Fruit fly (Drosophila melanogaster) whole organism, embryonic: ENCODE data around the gene Tace.

ENCODE experiments used
- Ada2b ChIP-seq: fragments of 200-800 bp; sonication (Bioruptor generic); IDR thresholded peaks from 2 replicates; pipeline ENCODE4 v1.3.6; 2022; ENCODE audit warnings: missing biosample characterization, missing genetic modification characterization
- Atf6 ChIP-seq: fragments of 200-800 bp; sonication (Bioruptor generic); IDR thresholded peaks from 2 replicates; pipeline ENCODE4 v1.3.6; 2022; ENCODE audit warnings: missing biosample characterization, missing genetic modification characterization
- CG1024 ChIP-seq: fragments of 200-800 bp; sonication (Bioruptor generic); IDR thresholded peaks from 2 replicates; pipeline ENCODE4 v1.3.6; 2022; ENCODE audit warnings: missing biosample characterization, missing genetic modification characterization
- CG11085 ChIP-seq: fragments of 200-800 bp; sonication (Bioruptor generic); IDR thresholded peaks from 2 replicates; pipeline ENCODE4 v1.3.6; 2022; ENCODE audit warnings: missing biosample characterization, missing genetic modification characterization
- CG11560 ChIP-seq: fragments of 200-800 bp; sonication (Bioruptor generic); IDR thresholded peaks from 3 replicates; pipeline ENCODE4 v1.3.6; 2022; ENCODE audit warnings: missing biosample characterization, missing genetic modification characterization
- CG12236 ChIP-seq: fragments of 200-800 bp; sonication (Bioruptor generic); optimal IDR thresholded peaks from 2 replicates; lab custom pipeline; 2016; ENCODE audit warnings: missing biosample characterization, missing genetic modification characterization
- CG12299 ChIP-seq: fragments of 200-800 bp; sonication (Bioruptor generic); optimal IDR thresholded peaks from 2 replicates; lab custom pipeline; 2018; ENCODE audit warnings: missing biosample characterization, mild to moderate bottlenecking, missing genetic modification characterization
- CG1233 ChIP-seq: fragments of 200-800 bp; sonication (Bioruptor generic); optimal IDR thresholded peaks from 4 replicates; lab custom pipeline; 2018; ENCODE audit warnings: missing biosample characterization, mild to moderate bottlenecking, missing genetic modification characterization
- CG12659 ChIP-seq: fragments of 200-800 bp; sonication (Bioruptor generic); optimal IDR thresholded peaks from 3 replicates; lab custom pipeline; 2017; ENCODE audit warnings: mild to moderate bottlenecking, missing biosample characterization, missing genetic modification reagents, missing genetic modification characterization
- CG13624 ChIP-seq: fragments of 200-800 bp; sonication (Bioruptor generic); optimal IDR thresholded peaks from 2 replicates; lab custom pipeline; 2016; ENCODE audit warnings: missing biosample characterization, missing genetic modification characterization
- CG14965 ChIP-seq: fragments of 200-800 bp; sonication (Bioruptor generic); optimal IDR thresholded peaks from 2 replicates; lab custom pipeline; 2016; ENCODE audit warnings: missing biosample characterization, missing genetic modification characterization, borderline replicate concordance
- CG1529 ChIP-seq: fragments of 200-800 bp; sonication (Bioruptor generic); optimal IDR thresholded peaks from 3 replicates; lab custom pipeline; 2018; ENCODE audit warnings: missing biosample characterization, missing genetic modification characterization
- CG17328 ChIP-seq: fragments of 200-800 bp; sonication (Bioruptor generic); IDR thresholded peaks from 2 replicates; pipeline ENCODE4 v1.3.6; 2022; ENCODE audit warnings: missing biosample characterization, missing genetic modification characterization
- CG17385 ChIP-seq: fragments of 200-800 bp; sonication (Bioruptor generic); optimal IDR thresholded peaks from 3 replicates; lab custom pipeline; 2018; ENCODE audit warnings: missing biosample characterization, mild to moderate bottlenecking, missing genetic modification characterization
- CG2116 ChIP-seq: fragments of 200-800 bp; sonication (Bioruptor generic); optimal IDR thresholded peaks from 3 replicates; lab custom pipeline; 2018; ENCODE audit warnings: missing biosample characterization, mild to moderate bottlenecking, missing genetic modification characterization
- CG2120 ChIP-seq: fragments of 200-800 bp; sonication (Bioruptor generic); optimal IDR thresholded peaks from 3 replicates; lab custom pipeline; 2016; ENCODE audit warnings: missing biosample characterization, missing genetic modification characterization
- CG2202 ChIP-seq: fragments of 200-800 bp; sonication (Bioruptor generic); optimal IDR thresholded peaks from 2 replicates; lab custom pipeline; 2018; ENCODE audit warnings: missing biosample characterization, mild to moderate bottlenecking, missing genetic modification characterization
- CG2678 ChIP-seq: fragments of 200-800 bp; sonication (Bioruptor generic); optimal IDR thresholded peaks from 3 replicates; lab custom pipeline; 2019; ENCODE audit warnings: missing biosample characterization, mild to moderate bottlenecking, missing genetic modification characterization, moderate library complexity
- CG31224 ChIP-seq: fragments of 200-800 bp; sonication (Bioruptor generic); IDR thresholded peaks from 2 replicates; pipeline ENCODE4 v1.3.6; 2022; ENCODE audit warnings: missing biosample characterization, missing genetic modification characterization
- CG5953 ChIP-seq: fragments of 200-800 bp; sonication (Bioruptor generic); IDR thresholded peaks from 2 replicates; pipeline ENCODE4 v1.3.6; 2022; ENCODE audit warnings: missing biosample characterization, missing genetic modification characterization
- CG6272 ChIP-seq: fragments of 200-800 bp; sonication (Bioruptor generic); IDR thresholded peaks from 2 replicates; pipeline ENCODE4 v1.3.6; 2022; ENCODE audit warnings: missing biosample characterization, missing genetic modification characterization
- CG6765 ChIP-seq: fragments of 200-800 bp; sonication (Bioruptor generic); optimal IDR thresholded peaks from 3 replicates; lab custom pipeline; 2017; ENCODE audit warnings: missing biosample characterization, mild to moderate bottlenecking, missing genetic modification characterization
- CG9932 ChIP-seq: fragments of 200-800 bp; sonication (Bioruptor generic); IDR thresholded peaks from 2 replicates; pipeline ENCODE4 v1.3.6; 2022; ENCODE audit warnings: missing biosample characterization, missing genetic modification characterization
- CTCF ChIP-seq: fragments of 200-800 bp; sonication (Bioruptor generic); optimal IDR thresholded peaks from 2 replicates; lab custom pipeline; 2017; ENCODE audit warnings: missing biosample characterization, mild to moderate bottlenecking, missing genetic modification characterization, moderate library complexity
- Dek ChIP-seq: fragments of 200-800 bp; sonication (Bioruptor generic); optimal IDR thresholded peaks from 3 replicates; lab custom pipeline; 2019; ENCODE audit warnings: missing biosample characterization, mild to moderate bottlenecking, missing genetic modification characterization, moderate library complexity
- Dp ChIP-seq: fragments of 200-800 bp; sonication (Bioruptor generic); optimal IDR thresholded peaks from 2 replicates; lab custom pipeline; 2018; ENCODE audit warnings: missing biosample characterization, mild to moderate bottlenecking, missing genetic modification characterization, moderate library complexity
- Drgx ChIP-seq: fragments of 200-800 bp; sonication (Bioruptor generic); IDR thresholded peaks from 2 replicates; pipeline ENCODE4 v1.3.6; 2022; ENCODE audit warnings: missing biosample characterization, missing genetic modification characterization
- ERR ChIP-seq: fragments of 200-800 bp; sonication (Bioruptor generic); optimal IDR thresholded peaks from 2 replicates; lab custom pipeline; 2016; ENCODE audit warnings: missing biosample characterization, missing genetic modification characterization
- Fer1 ChIP-seq: fragments of 200-800 bp; sonication (Bioruptor generic); optimal IDR thresholded peaks from 2 replicates; lab custom pipeline; 2017; ENCODE audit warnings: missing biosample characterization, mild to moderate bottlenecking, missing genetic modification characterization
- H15 ChIP-seq: fragments of 200-800 bp; sonication (Bioruptor generic); IDR thresholded peaks from 3 replicates; pipeline ENCODE4 v1.3.6; 2022; ENCODE audit warnings: missing biosample characterization, missing genetic modification characterization
- HmgZ ChIP-seq: fragments of 200-800 bp; sonication (Bioruptor generic); optimal IDR thresholded peaks from 2 replicates; lab custom pipeline; 2018; ENCODE audit warnings: missing biosample characterization, mild to moderate bottlenecking, missing genetic modification characterization
- MBD-R2 ChIP-seq: fragments of 200-800 bp; sonication (Bioruptor generic); IDR thresholded peaks from 2 replicates; pipeline ENCODE4 v1.3.6; 2022; ENCODE audit warnings: missing biosample characterization, missing genetic modification characterization
- Mrtf ChIP-seq: fragments of 200-800 bp; sonication (Bioruptor generic); IDR thresholded peaks from 3 replicates; pipeline ENCODE4 v1.3.6; 2022; ENCODE audit warnings: missing biosample characterization, missing genetic modification characterization
- Myb ChIP-seq: fragments of 200-800 bp; sonication (Bioruptor generic); optimal IDR thresholded peaks from 2 replicates; lab custom pipeline; 2016; ENCODE audit warnings: missing biosample characterization, missing genetic modification characterization
- NC2β ChIP-seq: fragments of 200-800 bp; sonication (Bioruptor generic); optimal IDR thresholded peaks from 2 replicates; lab custom pipeline; 2016; ENCODE audit warnings: missing biosample characterization, missing genetic modification characterization
- Six4 ChIP-seq: fragments of 200-800 bp; sonication (Bioruptor generic); optimal IDR thresholded peaks from 2 replicates; lab custom pipeline; 2016; ENCODE audit warnings: missing biosample characterization, missing genetic modification characterization
- Taf1 ChIP-seq: fragments of 200-800 bp; sonication (Bioruptor generic); IDR thresholded peaks from 2 replicates; pipeline ENCODE4 v1.3.6; 2022; ENCODE audit warnings: missing biosample characterization, missing genetic modification characterization
- Tbp ChIP-seq: fragments of >200 bp; optimal IDR thresholded peaks from 2 replicates; lab custom pipeline; 2018; ENCODE audit warnings: missing biosample characterization, missing genetic modification characterization
- YL-1 ChIP-seq: fragments of 200-800 bp; sonication (Bioruptor generic); optimal IDR thresholded peaks from 3 replicates; lab custom pipeline; 2017; ENCODE audit warnings: missing biosample characterization, mild to moderate bottlenecking, missing genetic modification characterization
- gcm2 ChIP-seq: fragments of 200-800 bp; sonication (Bioruptor generic); optimal IDR thresholded peaks from 2 replicates; lab custom pipeline; 2016; ENCODE audit warnings: missing biosample characterization, missing genetic modification characterization
- grn ChIP-seq: fragments of 200-800 bp; sonication (Bioruptor generic); optimal IDR thresholded peaks from 3 replicates; lab custom pipeline; 2017; ENCODE audit warnings: missing biosample characterization, missing genetic modification characterization
- hkb ChIP-seq, 2 experiments: fragments of 200-800 bp in 1 of 2; fragments of >200 bp in 1 of 2; sonication (Bioruptor generic) in 1 of 2; IDR thresholded peaks in 1 of 2; optimal IDR thresholded peaks in 1 of 2; 2 replicates each; pipeline versions ENCODE4 v1.3.6 to Lab custom; 2017 to 2022; ENCODE audit warnings: missing biosample characterization in 1 of 2, missing genetic modification characterization in 1 of 2
- lmd ChIP-seq: fragments of 200-800 bp; sonication (Bioruptor generic); IDR thresholded peaks from 2 replicates; pipeline ENCODE4 v1.3.6; 2022; ENCODE audit warnings: missing biosample characterization, missing genetic modification characterization
- nerfin-1 ChIP-seq: fragments of 200-800 bp; sonication (Bioruptor generic); optimal IDR thresholded peaks from 3 replicates; lab custom pipeline; 2019; ENCODE audit warnings: missing biosample characterization, mild to moderate bottlenecking, missing genetic modification characterization, moderate library complexity
- pnt ChIP-seq: fragments of 200-800 bp; sonication (Bioruptor generic); optimal IDR thresholded peaks from 3 replicates; lab custom pipeline; 2016; ENCODE audit warnings: missing biosample characterization, missing genetic modification characterization
- sens ChIP-seq: fragments of 200-800 bp; sonication (Bioruptor generic); peaks from one replicate; lab custom pipeline; 2016; ENCODE audit warnings: missing biosample characterization, missing genetic modification characterization
- ttk ChIP-seq: fragments of 200-800 bp; sonication (Bioruptor generic); IDR thresholded peaks from 2 replicates; pipeline ENCODE4 v2.1.2; 2022; ENCODE audit warnings: missing biosample characterization, missing genetic modification characterization
- unpg ChIP-seq: fragments of 200-800 bp; sonication (Bioruptor generic); optimal IDR thresholded peaks from 3 replicates; lab custom pipeline; 2018; ENCODE audit warnings: missing biosample characterization, mild to moderate bottlenecking, missing genetic modification characterization, moderate library complexity
- vfl ChIP-seq: fragments of 200-800 bp; sonication (Bioruptor generic); optimal IDR thresholded peaks from 2 replicates; lab custom pipeline; 2016; ENCODE audit warnings: missing biosample characterization, missing genetic modification characterization
- z ChIP-seq: fragments of 200-800 bp; sonication (Bioruptor generic); IDR thresholded peaks from 3 replicates; pipeline ENCODE4 v1.3.6; 2022; ENCODE audit warnings: missing biosample characterization, missing genetic modification characterization
- zen ChIP-seq: fragments of 200-800 bp; sonication (Bioruptor generic); optimal IDR thresholded peaks from 3 replicates; lab custom pipeline; 2018; ENCODE audit warnings: missing biosample characterization, mild to moderate bottlenecking, missing genetic modification characterization, moderate library complexity

Gene Tace

dm6 chr3R:30012602-30013489, 12.5 kb downstream of the Tace start (continued):
- TF ChIP-seq gcm2 (GFP tag; lab: Kevin White, UChicago) (no peak), NC2β (GFP tag; lab: Kevin White, UChicago) (no peak), unpg (GFP tag; lab: Kevin White, UChicago) (no peak), nerfin-1 (no peak), CG6272 (GFP tag; lab: Robert Waterston, UW) (no peak), CG11085 (0 out of 2 replicates have a peak, but pooled peaks have one; percentile 39), CG6765 (peak; percentile 31), CG2202 (no peak), Six4 (GFP tag; lab: Kevin White, UChicago) (no peak), Mrtf (GFP tag; lab: Robert Waterston, UW) (no peak), Fer1 (no peak), CG5953 (GFP tag; lab: Robert Waterston, UW) (no peak), CG14965 (no peak), lmd (peak; percentile 42; the same call in 1 of the 2 replicates), Atf6 (GFP tag; lab: Robert Waterston, UW) (peak; percentile 54), CG12299 (tag; lab: Kevin White, UChicago) (no peak), YL-1 (peak; percentile 17), CG1529 (GFP tag; lab: Kevin White, UChicago) (no peak), CG11560 (tag; lab: Robert Waterston, UW) (no peak), Dek (peak; percentile 20), CG2678 (peak; percentile 49), CG31224 (GFP tag; lab: Robert Waterston, UW) (peak; percentile 43), Tbp (GFP tag; lab: Kevin White, UChicago) (no peak), CG1233 (GFP tag; lab: Kevin White, UChicago) (no peak), Ada2b (GFP tag; lab: Robert Waterston, UW) (0 out of 2 replicates have a peak, but pooled peaks have one; percentile 25), MBD-R2 (GFP tag; lab: Robert Waterston, UW) (no peak; the same call in 1 of the 2 replicates), CTCF (GFP tag; lab: Kevin White, UChicago) (no peak), vfl (GFP tag; lab: Kevin White, UChicago) (no peak), H15 (no peak), CG2120 (GFP tag; lab: Kevin White, UChicago) (peak; percentile 42), z (GFP tag; lab: Robert Waterston, UW) (no peak), sens (GFP tag; lab: Kevin White, UChicago) (peak; percentile 59), CG9932 (GFP tag; lab: Robert Waterston, UW) (peak; percentile 73), ERR (peak; percentile 32), CG12236 (GFP tag; lab: Kevin White, UChicago) (no peak), pnt (GFP tag; lab: Kevin White, UChicago) (no peak), zen (tag; lab: Kevin White, UChicago) (no peak), Dp (GFP tag; lab: Kevin White, UChicago) (no peak), CG1024 (no peak), Myb (peak; percentile 2), CG13624 (GFP tag; lab: Kevin White, UChicago) (peak; percentile 78), hkb (optimal IDR thresholded peaks at IDR 0.05; lab: Kevin White, UChicago) (no peak), hkb (GFP tag; IDR thresholded peaks at IDR 0.05; lab: Robert Waterston, UW) (peak; percentile 47), CG12659 (GFP tag; lab: Kevin White, UChicago) (peak; percentile 11), grn (GFP tag; lab: Kevin White, UChicago) (peak; percentile 71), ttk (0 out of 2 replicates have a peak, but pooled peaks have one; percentile 9), CG2116 (GFP tag; lab: Kevin White, UChicago) (no peak), Taf1 (peak; percentile 35; the same call in 1 of the 2 replicates), CG17328 (GFP tag; lab: Robert Waterston, UW) (no peak), HmgZ (tag; lab: Kevin White, UChicago) (no peak), CG17385 (no peak), Drgx (peak; percentile 59)
